Worm (Caenorhabditis elegans): ENCODE measurements around the gene nas-31.

DNA sequence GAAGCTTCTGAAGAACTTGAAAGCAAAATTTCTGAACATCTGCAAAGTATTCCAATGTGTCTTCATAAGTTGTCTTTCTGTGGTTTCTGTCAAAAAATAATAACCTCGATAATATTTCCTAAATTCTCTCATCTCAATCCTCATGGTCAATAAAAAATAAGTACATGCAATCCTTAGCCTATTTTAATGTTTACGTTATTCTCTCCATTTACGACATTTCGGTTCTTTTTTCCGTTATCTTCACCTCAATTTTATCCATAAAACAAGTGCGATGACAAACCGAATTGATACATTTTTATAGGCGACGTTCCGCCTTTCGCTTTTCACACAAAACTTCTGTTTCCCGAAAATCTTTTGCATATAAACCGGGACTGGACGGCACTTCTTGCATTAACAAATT, 27.9 kb upstream of the nas-31 start, which contains the start of gene col-153:
- no peak for TF ChIP-seq blmp-1 (tag; optimal IDR thresholded peaks at IDR 0.05; ENCODE audit: insufficient read depth)
- no peak for TF ChIP-seq nhr-77 (tag; optimal IDR thresholded peaks at IDR 0.05)
- no peak for TF ChIP-seq gmeb-1 (tag; optimal IDR thresholded peaks at IDR 0.05)
- TF ChIP-seq ztf-4 (tag; optimal IDR thresholded peaks at IDR 0.05) = no peak
- no peak for TF ChIP-seq nhr-23 (tag; optimal IDR thresholded peaks at IDR 0.05)
- no peak for TF ChIP-seq nhr-11 (tag; optimal IDR thresholded peaks at IDR 0.05)

Measured in whole organism, L2 larva.